Worm (Caenorhabditis elegans) whole organism, L1 larva: ENCODE results near the gene dpff-1.

Experiments
- ceh-82 ChIP-seq, 3 experiments: fragments of 150-350 bp in 1 of 3; sonication (generic microtip) in 2 of 3; optimal IDR thresholded peaks; 2 replicates each; lab custom pipeline; 2014 to 2017; ENCODE audit warnings: missing biosample characterization in 3 of 3, missing genetic modification characterization in 3 of 3
- nhr-237 ChIP-seq: fragments of 150-350 bp; optimal IDR thresholded peaks from 2 replicates; lab custom pipeline; 2014; ENCODE audit warnings: missing biosample characterization, missing genetic modification characterization
- sptf-1 ChIP-seq: fragments of 150-350 bp; optimal IDR thresholded peaks from 2 replicates; lab custom pipeline; 2014; ENCODE audit warnings: missing biosample characterization, missing genetic modification characterization

- no peak for TF ChIP-seq ceh-82 (tag; optimal IDR thresholded peaks at IDR 0.05; lab: Kevin White, UChicago)
- no peak for TF ChIP-seq sptf-1 (tag; lab: Kevin White, UChicago)
- no peak for TF ChIP-seq nhr-237 (tag; lab: Kevin White, UChicago)
Observed at ce11 chrIII:5868401-5868800, 37.7 kb downstream of the dpff-1 start, which contains the start of gene eng-1.
